Worm (Caenorhabditis elegans) whole organism, L4 larva: ENCODE measurements around the gene hsp-1.
A peak's percentile ranks its signal among the peaks of the same experiment; 100 is the strongest.

Experiments
- F44E2.7 ChIP-seq: fragments of 200-800 bp; sonication (Bioruptor generic); IDR thresholded peaks from 2 replicates; pipeline ENCODE4 v2.1.2; 2022; ENCODE audit warnings: missing genetic modification characterization, missing compliant biosample characterization
- R02D3.7 ChIP-seq: fragments of 150-350 bp; sonication (generic microtip); optimal IDR thresholded peaks from 3 replicates; lab custom pipeline; 2014; ENCODE audit warnings: missing biosample characterization, missing genetic modification characterization
- T20F7.1 ChIP-seq: fragments of 200-800 bp; sonication (Bioruptor generic); optimal IDR thresholded peaks from 2 replicates; lab custom pipeline; 2018; ENCODE audit warnings: mild to moderate bottlenecking, missing genetic modification characterization, missing compliant biosample characterization
- Y105C5A.15 ChIP-seq: fragments of 200-800 bp; sonication (Bioruptor generic); IDR thresholded peaks from 2 replicates; pipeline ENCODE4 v1.3.6; 2022; ENCODE audit warnings: missing genetic modification characterization, missing compliant biosample characterization
- Y5F2A.4 ChIP-seq: fragments of 200-800 bp; sonication (Bioruptor generic); optimal IDR thresholded peaks from 2 replicates; lab custom pipeline; 2018; ENCODE audit warnings: mild to moderate bottlenecking, missing genetic modification characterization, missing compliant biosample characterization
- Y75B8A.6 ChIP-seq: fragments of 200-800 bp; sonication (Bioruptor generic); IDR thresholded peaks from 2 replicates; pipeline ENCODE4 v1.3.6; 2022; ENCODE audit warnings: missing genetic modification reagents, missing genetic modification characterization, missing compliant biosample characterization
- aha-1 ChIP-seq: fragments of 150-350 bp; peaks from one replicate; lab custom pipeline; 2014; ENCODE audit warnings: missing biosample characterization, missing genetic modification characterization
- aly-2 ChIP-seq: sonication (generic microtip); optimal IDR thresholded peaks from 2 replicates; lab custom pipeline; 2018; ENCODE audit warnings: missing biosample characterization, missing genetic modification characterization
- ama-1 ChIP-seq: fragments of 150-350 bp; optimal IDR thresholded peaks from 2 replicates; lab custom pipeline; 2014; ENCODE audit warnings: inconsistent platforms, mixed read lengths
- arid-1 ChIP-seq: fragments of 200-800 bp; sonication (Bioruptor generic); conservative IDR thresholded peaks from 2 replicates; pipeline ENCODE4 v1.3.6; 2022; ENCODE audit warnings: missing genetic modification reagents, missing genetic modification characterization, missing compliant biosample characterization
- attf-4 ChIP-seq: sonication (generic microtip); optimal IDR thresholded peaks from 3 replicates; lab custom pipeline; 2017; ENCODE audit warnings: missing biosample characterization, missing genetic modification characterization
- ceh-20 ChIP-seq: fragments of 200-800 bp; sonication (Bioruptor generic); IDR thresholded peaks from 2 replicates; pipeline ENCODE4 v1.3.6; 2022; ENCODE audit warnings: missing genetic modification reagents, missing genetic modification characterization, missing compliant biosample characterization
- ceh-28 ChIP-seq: fragments of 150-350 bp; optimal IDR thresholded peaks from 2 replicates; lab custom pipeline; 2014; ENCODE audit warnings: missing biosample characterization, missing genetic modification reagents, missing genetic modification characterization
- ceh-82 ChIP-seq: sonication (generic microtip); optimal IDR thresholded peaks from 2 replicates; lab custom pipeline; 2017; ENCODE audit warnings: missing biosample characterization, missing genetic modification characterization
- ces-1 ChIP-seq: fragments of 150-350 bp; sonication (generic microtip); optimal IDR thresholded peaks from 4 replicates; lab custom pipeline; 2014; ENCODE audit warnings: missing biosample characterization, missing genetic modification reagents, missing genetic modification characterization
- ctbp-1 ChIP-seq: fragments of 200-800 bp; sonication (Bioruptor generic); IDR thresholded peaks from 2 replicates; pipeline ENCODE4 v1.3.6; 2022; ENCODE audit warnings: missing genetic modification reagents, missing genetic modification characterization, missing compliant biosample characterization
- daf-12 ChIP-seq: fragments of 150-350 bp; optimal IDR thresholded peaks from 2 replicates; lab custom pipeline; 2014; ENCODE audit warnings: missing biosample characterization, missing genetic modification reagents, missing genetic modification characterization
- daf-16 ChIP-seq, 3 experiments: sonication (generic microtip); optimal IDR thresholded peaks; 2 replicates each; lab custom pipeline; 2016 to 2017; ENCODE audit warnings: missing genetic modification characterization in 3 of 3, missing genetic modification reagents in 3 of 3, mild to moderate bottlenecking in 2 of 3, missing compliant biosample characterization in 2 of 3, missing biosample characterization in 1 of 3, moderate library complexity in 1 of 3
- dmd-6 ChIP-seq: fragments of 200-800 bp; sonication (Bioruptor generic); IDR thresholded peaks from 2 replicates; pipeline ENCODE4 v1.3.6; 2022; ENCODE audit warnings: missing genetic modification reagents, missing genetic modification characterization, missing compliant biosample characterization
- dpl-1 ChIP-seq: fragments of 150-350 bp; optimal IDR thresholded peaks from 2 replicates; lab custom pipeline; 2014; ENCODE audit warnings: missing biosample characterization, missing genetic modification reagents, missing genetic modification characterization
- duxl-1 ChIP-seq: sonication (generic microtip); optimal IDR thresholded peaks from 2 replicates; lab custom pipeline; 2016; ENCODE audit warnings: mild to moderate bottlenecking, missing genetic modification characterization, moderate library complexity, missing compliant biosample characterization; ENCODE audit not compliant: poor library complexity
- dve-1 ChIP-seq: sonication (generic microtip); optimal IDR thresholded peaks from 2 replicates; lab custom pipeline; 2017; ENCODE audit warnings: antibody characterized with exemption, mild to moderate bottlenecking, missing genetic modification characterization, missing compliant biosample characterization; ENCODE audit not compliant: insufficient read depth
- fos-1 ChIP-seq: fragments of 150-350 bp; optimal IDR thresholded peaks from 2 replicates; lab custom pipeline; 2014; ENCODE audit warnings: missing biosample characterization, missing genetic modification characterization
- hif-1 ChIP-seq, 2 experiments: sonication (generic microtip); optimal IDR thresholded peaks; 2 replicates each; lab custom pipeline; 2016 to 2017; ENCODE audit warnings: missing compliant biosample characterization in 2 of 2, missing genetic modification characterization in 2 of 2, missing genetic modification reagents in 2 of 2, missing genotype in 2 of 2, mild to moderate bottlenecking in 1 of 2
- hlh-11 ChIP-seq: fragments of 200-800 bp; sonication (Bioruptor generic); optimal IDR thresholded peaks from 2 replicates; lab custom pipeline; 2018; ENCODE audit warnings: mild to moderate bottlenecking, missing genetic modification characterization, missing compliant biosample characterization
- hlh-30 ChIP-seq: sonication (generic microtip); optimal IDR thresholded peaks from 2 replicates; lab custom pipeline; 2017; ENCODE audit warnings: antibody characterized with exemption, mild to moderate bottlenecking, missing genetic modification characterization, missing compliant biosample characterization; ENCODE audit not compliant: insufficient read depth
- hmg-1.1 ChIP-seq: fragments of 200-800 bp; sonication (Bioruptor generic); IDR thresholded peaks from 2 replicates; pipeline ENCODE4 v1.3.6; 2022; ENCODE audit warnings: missing genetic modification reagents, missing genetic modification characterization, missing compliant biosample characterization
- jun-1 ChIP-seq: fragments of 150-350 bp; optimal IDR thresholded peaks from 2 replicates; lab custom pipeline; 2014; ENCODE audit warnings: missing biosample characterization, missing genetic modification reagents, missing genetic modification characterization
- lin-1 ChIP-seq: fragments of 200-800 bp; sonication (Bioruptor generic); IDR thresholded peaks from 2 replicates; pipeline ENCODE4 v1.3.6; 2022; ENCODE audit warnings: missing genetic modification reagents, missing genetic modification characterization, missing compliant biosample characterization
- lin-13 ChIP-seq: fragments of 150-350 bp; optimal IDR thresholded peaks from 2 replicates; lab custom pipeline; 2014; ENCODE audit warnings: missing biosample characterization, missing genetic modification reagents, missing genetic modification characterization
- lin-29 ChIP-seq: fragments of 200-800 bp; sonication (Bioruptor generic); IDR thresholded peaks from 2 replicates; pipeline ENCODE4 v1.3.6; 2022; ENCODE audit warnings: missing genetic modification reagents, missing genetic modification characterization, missing compliant biosample characterization
- lin-39 ChIP-seq: fragments of 150-350 bp; optimal IDR thresholded peaks from 2 replicates; lab custom pipeline; 2014; ENCODE audit warnings: missing biosample characterization, missing genetic modification reagents, missing genetic modification characterization
- lsy-2 ChIP-seq, 2 experiments: fragments of 150-350 bp in 1 of 2; sonication (generic microtip) in 1 of 2; optimal IDR thresholded peaks; 2 replicates each; lab custom pipeline; 2014 to 2017; ENCODE audit warnings: missing biosample characterization in 2 of 2, missing genetic modification characterization in 2 of 2
- mdl-1 ChIP-seq, 2 experiments: fragments of 150-350 bp in 1 of 2; sonication (generic microtip) in 1 of 2; optimal IDR thresholded peaks; 2 replicates each; lab custom pipeline; 2014 to 2017; ENCODE audit warnings: missing biosample characterization in 2 of 2, missing genetic modification characterization in 2 of 2
- mdt-29 ChIP-seq: fragments of 200-800 bp; sonication (Bioruptor generic); IDR thresholded peaks from 2 replicates; pipeline ENCODE4 v1.3.6; 2022; ENCODE audit warnings: missing genetic modification reagents, missing genetic modification characterization, missing compliant biosample characterization
- mep-1 ChIP-seq: fragments of 150-350 bp; sonication (generic microtip); optimal IDR thresholded peaks from 3 replicates; lab custom pipeline; 2014; ENCODE audit warnings: missing biosample characterization, missing genetic modification characterization
- mes-2 ChIP-seq: sonication (generic microtip); optimal IDR thresholded peaks from 2 replicates; lab custom pipeline; 2016; ENCODE audit warnings: missing genotype, mild to moderate bottlenecking, missing genetic modification characterization, missing compliant biosample characterization; ENCODE audit not compliant: poor library complexity, severe bottlenecking
- mxl-2 ChIP-seq: fragments of 200-800 bp; sonication (Bioruptor generic); conservative IDR thresholded peaks from 2 replicates; pipeline ENCODE4 v1.3.6; 2022; ENCODE audit warnings: missing genetic modification reagents, missing genetic modification characterization, missing compliant biosample characterization
- mxl-3 ChIP-seq: fragments of 200-800 bp; sonication (Bioruptor generic); optimal IDR thresholded peaks from 2 replicates; lab custom pipeline; 2018; ENCODE audit warnings: mild to moderate bottlenecking, missing genetic modification characterization, missing compliant biosample characterization
- nhr-102 ChIP-seq: sonication (generic microtip); optimal IDR thresholded peaks from 2 replicates; lab custom pipeline; 2016; ENCODE audit warnings: mild to moderate bottlenecking, missing genetic modification characterization, moderate library complexity, missing compliant biosample characterization
- nhr-28 ChIP-seq: fragments of 150-350 bp; optimal IDR thresholded peaks from 2 replicates; lab custom pipeline; 2014; ENCODE audit warnings: missing biosample characterization, missing genetic modification characterization
- nhr-76 ChIP-seq: fragments of 150-350 bp; optimal IDR thresholded peaks from 2 replicates; lab custom pipeline; 2014; ENCODE audit warnings: missing biosample characterization, missing genetic modification characterization
- php-3 ChIP-seq: fragments of 200-800 bp; sonication (Bioruptor generic); IDR thresholded peaks from 2 replicates; pipeline ENCODE4 v1.3.6; 2022; ENCODE audit warnings: missing genetic modification reagents, missing genetic modification characterization, missing compliant biosample characterization
- rbr-2 ChIP-seq: sonication (generic microtip); optimal IDR thresholded peaks from 2 replicates; lab custom pipeline; 2016; ENCODE audit warnings: missing genotype, missing genetic modification characterization, missing compliant biosample characterization
- skn-1 ChIP-seq: fragments of 150-350 bp; optimal IDR thresholded peaks from 2 replicates; lab custom pipeline; 2014; ENCODE audit warnings: missing biosample characterization, missing genetic modification characterization
- snpc-1.2 ChIP-seq: fragments of 200-800 bp; sonication (Bioruptor generic); IDR thresholded peaks from 2 replicates; pipeline ENCODE4 v1.3.6; 2022; ENCODE audit warnings: missing genetic modification reagents, missing genetic modification characterization, missing compliant biosample characterization
- unc-130 ChIP-seq: sonication (generic microtip); optimal IDR thresholded peaks from 2 replicates; lab custom pipeline; 2016; ENCODE audit warnings: missing genetic modification reagents, missing genetic modification characterization, missing compliant biosample characterization
- unc-39 ChIP-seq: sonication (generic microtip); optimal IDR thresholded peaks from 2 replicates; lab custom pipeline; 2017; ENCODE audit warnings: missing biosample characterization, missing genetic modification characterization
- unc-62 ChIP-seq, 3 experiments: fragments of 150-350 bp in 1 of 3; sonication (generic microtip); optimal IDR thresholded peaks in 2 of 3; peaks in 1 of 3; 1 replicate in 1 of 3; 2 replicates in 2 of 3; lab custom pipeline; 2014 to 2017; ENCODE audit warnings: missing biosample characterization in 3 of 3, missing genetic modification characterization in 3 of 3, missing genetic modification reagents in 3 of 3, missing genotype in 1 of 3

The hsp-1 gene

ce11 chrIV:17268628-17269027 is 10.1 kb upstream of the hsp-1 start:
- peak; percentile 17 for TF ChIP-seq dve-1 (tag; lab: Kevin White, UChicago)
- TF ChIP-seq daf-16 (GFP tag; optimal IDR thresholded peaks at IDR 0.05; lab: Kevin White, UChicago), result no peak
- peak; percentile 19 for TF ChIP-seq daf-16 (tag; optimal IDR thresholded peaks at IDR 0.05; lab: Kevin White, UChicago)
- no peak for TF ChIP-seq arid-1 (GFP tag; lab: Robert Waterston, UW)
- TF ChIP-seq ceh-20 (GFP tag; lab: Robert Waterston, UW), result no peak
- no peak for TF ChIP-seq nhr-102
- TF ChIP-seq ces-1, result no peak
- TF ChIP-seq unc-62 (GFP tag; optimal IDR thresholded peaks at IDR 0.05 in 1 of 2; lab: Kevin White, UChicago), result peak in 1 of 2 experiments; percentile 97
- TF ChIP-seq unc-62 (tag; optimal IDR thresholded peaks at IDR 0.05; lab: Kevin White, UChicago), result no peak
- TF ChIP-seq F44E2.7, result no peak
- peak; percentile 35 for TF ChIP-seq mxl-3
- peak in 1 of 2 experiments; percentile 38 for TF ChIP-seq hif-1 (tag; optimal IDR thresholded peaks at IDR 0.05; lab: Kevin White, UChicago)
- TF ChIP-seq nhr-28, result peak; percentile 50
- TF ChIP-seq mdt-29 (GFP tag; lab: Robert Waterston, UW), result no peak
- no peak for TF ChIP-seq Y105C5A.15 (GFP tag; lab: Robert Waterston, UW)
- no peak for TF ChIP-seq daf-12 (tag; lab: Kevin White, UChicago)
- peak; percentile 13 for TF ChIP-seq lin-13 (GFP tag; lab: Kevin White, UChicago)
- no peak for TF ChIP-seq lin-39 (tag; lab: Kevin White, UChicago)
- peak; percentile 72 for TF ChIP-seq hmg-1.1 (GFP tag; lab: Robert Waterston, UW)
- TF ChIP-seq lsy-2 (tag; optimal IDR thresholded peaks at IDR 0.05; lab: Kevin White, UChicago), result peak in 1 of 2 experiments; percentile 23
- TF ChIP-seq snpc-1.2 (GFP tag; lab: Robert Waterston, UW), result peak; percentile 51
- TF ChIP-seq mep-1 (tag; lab: Kevin White, UChicago), result peak; percentile 60
- peak; percentile 35 for TF ChIP-seq dpl-1 (GFP tag; lab: Kevin White, UChicago)
- TF ChIP-seq hlh-30 (tag; lab: Kevin White, UChicago), result peak; percentile 46
- TF ChIP-seq Y5F2A.4, result no peak
- TF ChIP-seq ctbp-1 (GFP tag; lab: Robert Waterston, UW), result no peak
- TF ChIP-seq attf-4 (tag; lab: Kevin White, UChicago), result no peak
- TF ChIP-seq mxl-2, result no peak
- TF ChIP-seq lin-29 (GFP tag; lab: Robert Waterston, UW), result no peak
- TF ChIP-seq dmd-6 (GFP tag; lab: Robert Waterston, UW), result peak; percentile 32; the same call in 1 of the 2 replicates
- no peak for TF ChIP-seq T20F7.1 (GFP tag; lab: Kevin White, UChicago)
- TF ChIP-seq aha-1 (tag; lab: Kevin White, UChicago), result peak; percentile 97
- peak; percentile 58 for TF ChIP-seq mes-2 (tag; lab: Kevin White, UChicago)
- peak; percentile 29 for TF ChIP-seq ama-1 (lab: Kevin White, UChicago)
- no peak for TF ChIP-seq nhr-76 (tag; lab: Kevin White, UChicago)
- peak; percentile 47 for TF ChIP-seq hlh-11 (tag; lab: Kevin White, UChicago)

- TF ChIP-seq unc-130 (GFP tag; lab: Kevin White, UChicago) (no peak), skn-1 (tag; lab: Kevin White, UChicago) (no peak), duxl-1 (no peak), mes-2 (tag; lab: Kevin White, UChicago) (no peak), ceh-82 (tag; lab: Kevin White, UChicago) (no peak), daf-12 (tag; lab: Kevin White, UChicago) (no peak), php-3 (no peak), mep-1 (tag; lab: Kevin White, UChicago) (no peak), lin-29 (GFP tag; lab: Robert Waterston, UW) (no peak), R02D3.7 (tag; lab: Kevin White, UChicago) (no peak), Y75B8A.6 (GFP tag; lab: Robert Waterston, UW) (no peak), fos-1 (no peak), ceh-28 (tag; lab: Kevin White, UChicago) (no peak), lin-1 (no peak), aly-2 (tag; lab: Kevin White, UChicago) (no peak), jun-1 (tag; lab: Kevin White, UChicago) (no peak), unc-39 (tag; lab: Kevin White, UChicago) (no peak), mdl-1 (tag; optimal IDR thresholded peaks at IDR 0.05; lab: Kevin White, UChicago) (no peak), rbr-2 (tag; lab: Kevin White, UChicago) (no peak), ces-1 (no peak)
Measured at ce11 chrIV:17269042-17269441, 9.7 kb upstream of the hsp-1 start, which contains the start of gene atgp-1. TSS of gene atgp-1 (plus strand) at chrIV:17269342.
